Worm (Caenorhabditis elegans): ENCODE data around the gene tag-115.

tag-115 gene

DNA sequence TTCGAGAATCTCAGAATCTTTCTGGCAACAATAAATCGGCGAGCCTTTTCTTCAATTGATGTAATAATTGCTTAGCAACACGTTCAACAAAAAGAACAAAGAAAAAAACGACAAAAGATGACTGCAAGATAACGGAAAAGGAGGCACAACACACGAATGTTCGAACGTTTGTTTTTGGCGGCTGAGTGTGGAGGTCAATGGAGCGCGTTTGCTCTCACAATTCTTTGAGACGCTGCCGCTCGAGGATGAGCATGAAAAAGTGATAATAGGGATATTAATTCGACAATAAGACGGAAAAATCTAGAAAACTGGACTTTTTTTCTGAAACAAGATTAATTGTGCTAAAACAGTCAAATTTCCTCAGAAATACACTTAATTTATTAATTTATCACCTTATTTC lies 33.3 kb downstream of the tag-115 start:
- TF ChIP-seq elt-1 (tag; optimal IDR thresholded peaks at IDR 0.05; ENCODE audit: borderline replicate concordance, insufficient read depth) (peak; percentile 25), ceh-39 (tag; optimal IDR thresholded peaks at IDR 0.05) (peak; percentile 46), ham-2 (GFP tag; optimal IDR thresholded peaks at IDR 0.05) (no peak), lsy-2 (tag; optimal IDR thresholded peaks at IDR 0.05) (peak; percentile 12), ceh-83 (GFP tag; optimal IDR thresholded peaks at IDR 0.05) (no peak)

DNA sequence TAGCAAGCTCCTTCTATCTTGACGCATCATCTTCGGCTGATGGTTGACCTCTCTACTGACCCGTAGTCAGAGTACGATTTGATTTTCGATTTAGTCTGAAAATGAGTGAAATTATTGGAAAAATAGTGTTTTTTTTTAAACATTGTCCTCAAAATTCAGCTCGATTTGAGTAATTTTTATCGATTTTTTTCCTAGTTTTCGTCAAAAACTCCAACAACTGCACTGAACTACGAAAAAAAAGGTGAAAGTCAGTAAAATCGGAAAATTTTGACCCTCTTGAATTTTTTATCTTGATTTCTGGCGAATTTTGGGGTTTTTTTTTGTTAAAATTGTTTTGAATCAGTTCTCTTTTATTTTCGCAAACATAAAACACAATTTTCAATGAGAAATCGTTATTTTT lies 35.2 kb downstream of the tag-115 start, which contains the start of gene ced-3:
ced-3 (minus strand) TSS at position 101 of the 400 bp plus-strand sequence.
- TF ChIP-seq elt-3 (tag; optimal IDR thresholded peaks at IDR 0.05) (no peak), nhr-28 (tag; optimal IDR thresholded peaks at IDR 0.05) (no peak), ceh-39 (tag; optimal IDR thresholded peaks at IDR 0.05) (no peak), nhr-76 (tag; optimal IDR thresholded peaks at IDR 0.05) (no peak), lsy-2 (tag; optimal IDR thresholded peaks at IDR 0.05) (no peak), mls-2 (tag; optimal IDR thresholded peaks at IDR 0.05) (no peak), sem-2 (GFP tag; optimal IDR thresholded peaks at IDR 0.05) (no peak), nhr-237 (tag; optimal IDR thresholded peaks at IDR 0.05) (no peak), nhr-12 (tag; optimal IDR thresholded peaks at IDR 0.05) (no peak), lin-13 (tag; optimal IDR thresholded peaks at IDR 0.05) (no peak), M03D4.4 (tag; optimal IDR thresholded peaks at IDR 0.05) (no peak), nhr-2 (tag; optimal IDR thresholded peaks at IDR 0.05) (no peak), ces-1 (GFP tag; optimal IDR thresholded peaks at IDR 0.05) (no peak), mep-1 (tag; optimal IDR thresholded peaks at IDR 0.05) (no peak)

DNA sequence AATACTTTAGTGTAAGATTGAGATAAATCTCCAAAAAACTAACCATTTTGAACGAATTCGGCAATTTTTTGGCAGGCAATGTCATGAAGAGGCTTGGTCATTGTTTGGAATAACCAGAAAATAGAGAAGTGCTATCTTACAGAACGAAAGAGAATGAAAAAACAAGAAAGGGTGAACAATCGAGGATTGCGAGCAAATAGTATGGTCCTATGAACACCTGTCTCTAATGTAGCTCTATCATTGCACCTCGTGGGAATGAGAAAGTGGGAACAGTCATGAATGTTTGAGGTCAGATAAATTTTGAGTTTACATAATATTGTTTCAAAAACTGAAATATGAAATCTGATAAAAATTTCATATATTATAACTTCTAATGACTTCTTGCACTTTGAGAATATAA lies 41.9 kb downstream of the tag-115 start, which contains the start of gene C48D1.1:
C48D1.1 (minus strand) TSS at position 101 of the 400 bp plus-strand sequence.
- TF ChIP-seq lsy-2 (tag; optimal IDR thresholded peaks at IDR 0.05) (no peak), ztf-11 (tag; optimal IDR thresholded peaks at IDR 0.05) (no peak), tbx-8 (GFP tag; optimal IDR thresholded peaks at IDR 0.05) (no peak), unc-39 (tag; optimal IDR thresholded peaks at IDR 0.05) (no peak), cnd-1 (tag; optimal IDR thresholded peaks at IDR 0.05) (no peak), mab-5 (tag; optimal IDR thresholded peaks at IDR 0.05) (no peak), mep-1 (tag; optimal IDR thresholded peaks at IDR 0.05) (no peak), nhr-28 (tag; optimal IDR thresholded peaks at IDR 0.05) (no peak), elt-3 (tag; optimal IDR thresholded peaks at IDR 0.05) (no peak), ceh-39 (tag; optimal IDR thresholded peaks at IDR 0.05) (no peak), drap-1 (GFP tag; optimal IDR thresholded peaks at IDR 0.05) (no peak), snpc-4 (tag; optimal IDR thresholded peaks at IDR 0.05) (no peak), M03D4.4 (tag; optimal IDR thresholded peaks at IDR 0.05) (no peak), lin-32 (GFP tag; optimal IDR thresholded peaks at IDR 0.05) (no peak), blmp-1 (tag; optimal IDR thresholded peaks at IDR 0.05) (no peak), sptf-1 (tag; optimal IDR thresholded peaks at IDR 0.05) (no peak), pha-4 (tag; optimal IDR thresholded peaks at IDR 0.05) (no peak), nhr-76 (tag; optimal IDR thresholded peaks at IDR 0.05) (no peak)

DNA sequence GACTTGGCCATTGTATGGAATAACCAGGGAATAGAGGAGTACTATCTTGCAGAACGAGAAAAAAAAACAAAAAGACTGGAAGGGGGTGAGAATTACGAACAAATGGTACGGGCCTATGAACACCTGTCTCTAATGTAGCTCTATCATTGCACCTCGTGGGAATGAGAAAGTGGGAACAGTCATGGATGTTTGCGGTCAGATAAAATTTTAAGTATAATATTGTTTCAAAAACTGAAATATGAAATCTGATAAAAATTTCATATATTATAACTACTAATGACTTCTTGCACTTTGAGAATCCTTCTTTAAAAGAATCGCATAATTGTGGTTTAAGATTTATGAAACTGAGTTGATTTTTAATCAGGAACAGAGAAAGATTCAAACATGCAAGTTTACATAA lies 46.0 kb downstream of the tag-115 start, which contains the start of gene F58D2.5:
F58D2.5 (minus strand) TSS at position 101 of the 400 bp plus-strand sequence.
- no peak for TF ChIP-seq mls-2 (tag; optimal IDR thresholded peaks at IDR 0.05)
- no peak for TF ChIP-seq unc-62 (GFP tag; optimal IDR thresholded peaks at IDR 0.05)
- no peak for TF ChIP-seq nhr-28 (tag; optimal IDR thresholded peaks at IDR 0.05)
- TF ChIP-seq zip-8 (tag; optimal IDR thresholded peaks at IDR 0.05), result no peak
- no peak for TF ChIP-seq bed-3 (GFP tag; optimal IDR thresholded peaks at IDR 0.05)
- no peak for TF ChIP-seq sptf-1 (tag; optimal IDR thresholded peaks at IDR 0.05)
- TF ChIP-seq ceh-43 (GFP tag; optimal IDR thresholded peaks at IDR 0.05), result no peak
- TF ChIP-seq unc-39 (tag; optimal IDR thresholded peaks at IDR 0.05), result no peak

DNA sequence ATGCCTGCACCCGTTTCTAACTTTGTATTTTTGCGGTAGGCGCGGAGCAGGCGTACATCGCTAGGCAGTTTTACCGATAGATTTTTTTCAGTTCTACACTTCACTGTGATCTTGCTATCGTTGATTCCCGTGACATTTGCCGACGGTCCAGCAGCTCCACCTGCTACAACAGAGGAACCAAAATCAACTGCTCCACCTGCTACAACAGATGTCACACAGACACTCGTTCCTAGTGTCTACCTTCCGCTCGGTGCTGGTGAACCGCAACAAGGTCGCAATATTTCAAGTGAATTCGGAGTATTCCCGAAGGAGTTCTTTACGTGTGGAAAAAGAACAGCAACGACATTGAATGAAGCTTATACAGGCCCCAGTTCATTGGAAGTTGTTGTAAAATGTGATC lies 49.1 kb downstream of the tag-115 start:
- no peak for TF ChIP-seq ceh-39 (tag; optimal IDR thresholded peaks at IDR 0.05)
- peak; percentile 83 for TF ChIP-seq lin-32 (GFP tag; optimal IDR thresholded peaks at IDR 0.05)

DNA sequence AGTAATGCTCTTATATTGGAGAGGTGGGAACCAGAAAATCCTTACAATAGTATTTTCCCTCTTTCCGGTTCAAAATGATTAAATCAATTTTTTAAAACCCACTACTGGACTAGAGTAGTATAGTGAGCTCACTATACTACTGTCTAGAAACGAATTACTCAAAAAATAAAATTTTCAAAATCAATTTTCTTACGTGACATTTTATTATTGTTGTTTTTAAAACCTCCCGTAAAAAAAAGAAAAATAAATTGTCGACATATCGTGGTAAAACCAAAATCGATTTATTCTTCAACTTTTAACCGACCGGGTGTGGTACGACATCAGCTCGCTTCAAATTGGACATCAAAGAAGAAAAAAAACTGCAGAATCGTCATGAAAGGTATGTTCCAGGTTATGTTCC lies 49.7 kb downstream of the tag-115 start, which contains the start of gene F58D2.2:
F58D2.2 (plus strand) TSS at position 301 of the 400 bp plus-strand sequence.
- TF ChIP-seq ces-1 (GFP tag; optimal IDR thresholded peaks at IDR 0.05), result no peak
- TF ChIP-seq lsy-2 (tag; optimal IDR thresholded peaks at IDR 0.05), result no peak
- TF ChIP-seq nhr-28 (tag; optimal IDR thresholded peaks at IDR 0.05), result no peak
- TF ChIP-seq unc-39 (tag; optimal IDR thresholded peaks at IDR 0.05), result no peak
- TF ChIP-seq nhr-76 (tag; optimal IDR thresholded peaks at IDR 0.05), result no peak
- no peak for TF ChIP-seq mls-2 (tag; optimal IDR thresholded peaks at IDR 0.05)
- TF ChIP-seq pha-4 (tag; optimal IDR thresholded peaks at IDR 0.05), result no peak
- TF ChIP-seq ztf-11 (tag; optimal IDR thresholded peaks at IDR 0.05), result no peak
- TF ChIP-seq ceh-83 (GFP tag; optimal IDR thresholded peaks at IDR 0.05), result no peak
- TF ChIP-seq hlh-1 (tag; optimal IDR thresholded peaks at IDR 0.05), result no peak
